Worm (Caenorhabditis elegans) whole organism, young adult: ENCODE data around the gene F55B12.10.

Experiments
- B0035.1 ChIP-seq: sonication (generic microtip); optimal IDR thresholded peaks from 2 replicates; lab custom pipeline; 2016; ENCODE audit warnings: missing genetic modification characterization, mild to moderate bottlenecking, missing compliant biosample characterization, missing genotype, missing genetic modification reagents
- F23B12.7 ChIP-seq: sonication (generic microtip); optimal IDR thresholded peaks from 2 replicates; lab custom pipeline; 2017; ENCODE audit warnings: missing genetic modification characterization, mild to moderate bottlenecking, missing compliant biosample characterization, antibody characterized with exemption, moderate library complexity; ENCODE audit not compliant: insufficient read depth
- Y56A3A.18 ChIP-seq: fragments of 200-800 bp; sonication (Bioruptor generic); IDR thresholded peaks from 2 replicates; pipeline ENCODE4 v1.3.6; 2022; ENCODE audit warnings: missing genetic modification reagents, missing genetic modification characterization, missing compliant biosample characterization
- Y67H2A.10 ChIP-seq: fragments of 200-800 bp; sonication (Bioruptor generic); conservative IDR thresholded peaks from 2 replicates; pipeline ENCODE4 v1.3.6; 2022; ENCODE audit warnings: missing genetic modification reagents, missing genetic modification characterization, missing compliant biosample characterization
- ZK185.1 ChIP-seq: sonication (generic microtip); optimal IDR thresholded peaks from 2 replicates; lab custom pipeline; 2016; ENCODE audit warnings: mild to moderate bottlenecking, missing genetic modification characterization, missing compliant biosample characterization; ENCODE audit not compliant: poor library complexity, severe bottlenecking
- ama-1 ChIP-seq, 3 experiments: fragments of 150-350 bp in 1 of 3; sonication (generic microtip) in 2 of 3; optimal IDR thresholded peaks; 2 replicates each; lab custom pipeline; 2014 to 2018; ENCODE audit warnings: missing biosample characterization in 2 of 3, missing genetic modification characterization in 2 of 3, missing genetic modification reagents in 2 of 3
- ceh-100 ChIP-seq: fragments of 200-800 bp; sonication (Bioruptor generic); IDR thresholded peaks from 2 replicates; pipeline ENCODE4 v1.3.6; 2022; ENCODE audit warnings: missing genetic modification reagents, missing genetic modification characterization, missing compliant biosample characterization
- chd-7 ChIP-seq: sonication (generic microtip); optimal IDR thresholded peaks from 2 replicates; lab custom pipeline; 2016; ENCODE audit warnings: mild to moderate bottlenecking, missing genetic modification characterization, moderate library complexity, missing compliant biosample characterization
- egl-44 ChIP-seq: fragments of 200-800 bp; sonication (Bioruptor generic); IDR thresholded peaks from 2 replicates; pipeline ENCODE4 v1.3.6; 2022; ENCODE audit warnings: missing genetic modification reagents, missing genetic modification characterization, missing compliant biosample characterization
- hsf-1 ChIP-seq: fragments of 200-800 bp; sonication (Bioruptor generic); IDR thresholded peaks from 2 replicates; pipeline ENCODE4 v1.3.6; 2022; ENCODE audit warnings: missing genetic modification reagents, missing genetic modification characterization, missing compliant biosample characterization
- tlf-1 ChIP-seq: fragments of 200-800 bp; sonication (Bioruptor generic); optimal IDR thresholded peaks from 2 replicates; lab custom pipeline; 2018; ENCODE audit warnings: mild to moderate bottlenecking, missing genetic modification characterization, missing compliant biosample characterization
- xnd-1 ChIP-seq: sonication (generic microtip); optimal IDR thresholded peaks from 2 replicates; lab custom pipeline; 2016; ENCODE audit warnings: missing genotype, missing genetic modification reagents, missing genetic modification characterization, missing compliant biosample characterization
- ztf-18 ChIP-seq: sonication (generic microtip); optimal IDR thresholded peaks from 2 replicates; lab custom pipeline; 2016; ENCODE audit warnings: missing genotype, mild to moderate bottlenecking, missing genetic modification characterization, missing compliant biosample characterization

- TF ChIP-seq chd-7 (no peak), Y67H2A.10 (GFP tag; lab: Robert Waterston, UW) (no peak), hsf-1 (GFP tag; lab: Robert Waterston, UW) (no peak), ceh-100 (GFP tag; lab: Robert Waterston, UW) (no peak), B0035.1 (tag; lab: Kevin White, UChicago) (no peak), F23B12.7 (tag; lab: Kevin White, UChicago) (no peak), tlf-1 (GFP tag; lab: Kevin White, UChicago) (no peak), ZK185.1 (tag; lab: Kevin White, UChicago) (no peak), Y56A3A.18 (GFP tag; lab: Robert Waterston, UW) (no peak), ama-1 (optimal IDR thresholded peaks at IDR 0.05; lab: Kevin White, UChicago) (no peak), ama-1 (GFP tag; optimal IDR thresholded peaks at IDR 0.05; lab: Kevin White, UChicago) (no peak), ztf-18 (no peak), xnd-1 (tag; lab: Kevin White, UChicago) (no peak), egl-44 (GFP tag; lab: Robert Waterston, UW) (no peak)
Observed at ce11 chrV:13863700-13864099, 24.2 kb downstream of the F55B12.10 start.
